Fruit fly (Drosophila melanogaster) whole organism, embryonic: ENCODE results near the gene mthl1.

Experiments used
- Ada2b ChIP-seq: fragments of 200-800 bp; sonication (Bioruptor generic); IDR thresholded peaks from 2 replicates; pipeline ENCODE4 v1.3.6; 2022; ENCODE audit warnings: missing biosample characterization, missing genetic modification characterization
- Blimp-1 ChIP-seq: fragments of 200-800 bp; sonication (Bioruptor generic); optimal IDR thresholded peaks from 3 replicates; lab custom pipeline; 2018; ENCODE audit warnings: missing biosample characterization, missing genetic modification characterization, mild to moderate bottlenecking, moderate library complexity, missing genetic modification reagents
- CG11398 ChIP-seq: fragments of 200-800 bp; sonication (Bioruptor generic); optimal IDR thresholded peaks from 2 replicates; lab custom pipeline; 2016; ENCODE audit warnings: missing biosample characterization, missing genetic modification characterization
- CG11695 ChIP-seq: fragments of 200-800 bp; sonication (Bioruptor generic); IDR thresholded peaks from 3 replicates; pipeline ENCODE4 v1.3.6; 2022; ENCODE audit warnings: missing biosample characterization, missing genetic modification characterization
- CG13123 ChIP-seq: fragments of 200-800 bp; sonication (Bioruptor generic); optimal IDR thresholded peaks from 2 replicates; lab custom pipeline; 2016; ENCODE audit warnings: missing biosample characterization, missing genetic modification characterization
- CG13287 ChIP-seq: fragments of 200-800 bp; sonication (Bioruptor generic); IDR thresholded peaks from 2 replicates; pipeline ENCODE4 v1.3.6; 2022; ENCODE audit warnings: missing biosample characterization, missing genetic modification characterization; ENCODE audit not compliant: partially characterized antibody
- CG14441 ChIP-seq: fragments of 200-800 bp; sonication (Bioruptor generic); IDR thresholded peaks from 2 replicates; pipeline ENCODE4 v1.3.6; 2022; ENCODE audit warnings: missing biosample characterization, missing genetic modification characterization
- CG1529 ChIP-seq: fragments of 200-800 bp; sonication (Bioruptor generic); optimal IDR thresholded peaks from 3 replicates; lab custom pipeline; 2018; ENCODE audit warnings: missing biosample characterization, missing genetic modification characterization
- CG1603 ChIP-seq: fragments of 200-800 bp; sonication (Bioruptor generic); optimal IDR thresholded peaks from 2 replicates; lab custom pipeline; 2019; ENCODE audit warnings: missing biosample characterization, mild to moderate bottlenecking, missing genetic modification characterization, moderate library complexity
- CG18262 ChIP-seq: fragments of 200-800 bp; optimal IDR thresholded peaks from 3 replicates; lab custom pipeline; 2019; ENCODE audit warnings: missing biosample characterization, mild to moderate bottlenecking, missing genetic modification characterization, moderate library complexity
- CG1832 ChIP-seq: fragments of 200-800 bp; sonication (Bioruptor generic); optimal IDR thresholded peaks from 2 replicates; lab custom pipeline; 2017; ENCODE audit warnings: missing biosample characterization, mild to moderate bottlenecking, missing genetic modification characterization, inconsistent platforms
- CG18599 ChIP-seq: fragments of 200-800 bp; sonication (Bioruptor generic); optimal IDR thresholded peaks from 3 replicates; lab custom pipeline; 2017; ENCODE audit warnings: missing biosample characterization, missing genetic modification characterization, mild to moderate bottlenecking, moderate library complexity, missing genetic modification reagents
- CG2875 ChIP-seq: fragments of 200-800 bp; sonication (Bioruptor generic); optimal IDR thresholded peaks from 2 replicates; lab custom pipeline; 2017; ENCODE audit warnings: missing biosample characterization, mild to moderate bottlenecking, missing genetic modification characterization, missing genetic modification reagents
- CG31365 ChIP-seq: fragments of 200-800 bp; sonication (Bioruptor generic); optimal IDR thresholded peaks from 2 replicates; lab custom pipeline; 2018; ENCODE audit warnings: missing biosample characterization, mild to moderate bottlenecking, missing genetic modification characterization
- CG32532 ChIP-seq: fragments of 200-800 bp; sonication (Bioruptor generic); IDR thresholded peaks from 2 replicates; pipeline ENCODE4 v1.3.6; 2022; ENCODE audit warnings: missing biosample characterization, missing genetic modification characterization
- CG4617 ChIP-seq: fragments of 200-800 bp; sonication (Bioruptor generic); optimal IDR thresholded peaks from 3 replicates; lab custom pipeline; 2016; ENCODE audit warnings: missing biosample characterization, missing genetic modification characterization, borderline replicate concordance
- CG6683 ChIP-seq: fragments of 200-800 bp; sonication (Bioruptor generic); optimal IDR thresholded peaks from 2 replicates; lab custom pipeline; 2017; ENCODE audit warnings: missing biosample characterization, mild to moderate bottlenecking, missing genetic modification characterization, missing genetic modification reagents
- D19B ChIP-seq: fragments of 200-800 bp; sonication (Bioruptor generic); optimal IDR thresholded peaks from 2 replicates; lab custom pipeline; 2017; ENCODE audit warnings: missing biosample characterization, mild to moderate bottlenecking, missing genetic modification characterization
- Dek ChIP-seq: fragments of 200-800 bp; sonication (Bioruptor generic); optimal IDR thresholded peaks from 3 replicates; lab custom pipeline; 2019; ENCODE audit warnings: missing biosample characterization, mild to moderate bottlenecking, missing genetic modification characterization, moderate library complexity
- ERR ChIP-seq: fragments of 200-800 bp; sonication (Bioruptor generic); optimal IDR thresholded peaks from 2 replicates; lab custom pipeline; 2016; ENCODE audit warnings: missing biosample characterization, missing genetic modification characterization
- HHEX ChIP-seq: fragments of 200-800 bp; sonication (Bioruptor generic); optimal IDR thresholded peaks from 3 replicates; lab custom pipeline; 2017; ENCODE audit warnings: missing biosample characterization, mild to moderate bottlenecking, missing genetic modification characterization, missing genetic modification reagents
- Hand ChIP-seq: fragments of 200-800 bp; sonication (Bioruptor generic); optimal IDR thresholded peaks from 2 replicates; lab custom pipeline; 2017; ENCODE audit warnings: mild to moderate bottlenecking, missing biosample characterization, missing genetic modification reagents, missing genetic modification characterization
- Hey ChIP-seq: fragments of 200-800 bp; sonication (Bioruptor generic); optimal IDR thresholded peaks from 3 replicates; lab custom pipeline; 2018; ENCODE audit warnings: missing biosample characterization, mild to moderate bottlenecking, missing genetic modification characterization
- Hmr ChIP-seq: fragments of 200-800 bp; sonication (Bioruptor generic); optimal IDR thresholded peaks from 3 replicates; lab custom pipeline; 2017; ENCODE audit warnings: mild to moderate bottlenecking, missing biosample characterization, missing genetic modification reagents, missing genetic modification characterization
- NK7.1 ChIP-seq: fragments of 200-800 bp; sonication (Bioruptor generic); optimal IDR thresholded peaks from 3 replicates; lab custom pipeline; 2016; ENCODE audit warnings: missing biosample characterization, missing genetic modification characterization
- Nf-YA ChIP-seq: fragments of 200-800 bp; sonication (Bioruptor generic); IDR thresholded peaks from 2 replicates; pipeline ENCODE4 v1.3.6; 2022; ENCODE audit warnings: missing biosample characterization, missing genetic modification characterization
- Optix ChIP-seq: fragments of 200-800 bp; sonication (Bioruptor generic); IDR thresholded peaks from 3 replicates; pipeline ENCODE4 v1.3.6; 2022; ENCODE audit warnings: missing biosample characterization, missing genetic modification characterization
- Ssrp ChIP-seq: fragments of 200-800 bp; sonication (Bioruptor generic); optimal IDR thresholded peaks from 2 replicates; lab custom pipeline; 2018; ENCODE audit warnings: missing biosample characterization, mild to moderate bottlenecking, missing genetic modification characterization, moderate library complexity
- Taf1 ChIP-seq: fragments of 200-800 bp; sonication (Bioruptor generic); IDR thresholded peaks from 2 replicates; pipeline ENCODE4 v1.3.6; 2022; ENCODE audit warnings: missing biosample characterization, missing genetic modification characterization
- Vsx1 ChIP-seq: fragments of 200-800 bp; sonication (Bioruptor generic); optimal IDR thresholded peaks from 2 replicates; lab custom pipeline; 2017; ENCODE audit warnings: missing biosample characterization, mild to moderate bottlenecking, missing genetic modification characterization, missing genetic modification reagents
- abd-A ChIP-seq: fragments of 200-800 bp; sonication (Bioruptor generic); optimal IDR thresholded peaks from 3 replicates; lab custom pipeline; 2019; ENCODE audit warnings: missing biosample characterization, mild to moderate bottlenecking, missing genetic modification characterization, moderate library complexity
- bbx ChIP-seq: fragments of 200-800 bp; sonication (Bioruptor generic); IDR thresholded peaks from 2 replicates; pipeline ENCODE4 v1.3.6; 2022; ENCODE audit warnings: missing biosample characterization, missing genetic modification characterization; ENCODE audit not compliant: partially characterized antibody
- bowl ChIP-seq: fragments of 200-800 bp; sonication (Bioruptor generic); IDR thresholded peaks from 2 replicates; pipeline ENCODE4 v1.3.6; 2022; ENCODE audit warnings: missing biosample characterization, missing genetic modification characterization
- br ChIP-seq: fragments of >200 bp; optimal IDR thresholded peaks from 2 replicates; lab custom pipeline; 2017
- chinmo ChIP-seq: fragments of 200-800 bp; sonication (Bioruptor generic); IDR thresholded peaks from 4 replicates; pipeline ENCODE4 v1.3.6; 2022; ENCODE audit warnings: missing biosample characterization, missing genetic modification characterization; ENCODE audit not compliant: partially characterized antibody
- emc ChIP-seq: fragments of 200-800 bp; sonication (Bioruptor generic); optimal IDR thresholded peaks from 2 replicates; lab custom pipeline; 2016; ENCODE audit warnings: missing biosample characterization, missing genetic modification characterization
- fru ChIP-seq: fragments of >200 bp; optimal IDR thresholded peaks from 2 replicates; lab custom pipeline; 2017
- gfzf ChIP-seq: fragments of 200-800 bp; sonication (Bioruptor generic); optimal IDR thresholded peaks from 2 replicates; lab custom pipeline; 2016; ENCODE audit warnings: missing biosample characterization, mild to moderate bottlenecking, missing genetic modification characterization, moderate library complexity
- gro ChIP-seq: fragments of 200-800 bp; sonication (Bioruptor generic); optimal IDR thresholded peaks from 2 replicates; lab custom pipeline; 2016; ENCODE audit warnings: missing biosample characterization, missing genetic modification characterization
- gsb-n ChIP-seq: fragments of 200-800 bp; sonication (Bioruptor generic); optimal IDR thresholded peaks from 3 replicates; lab custom pipeline; 2018; ENCODE audit warnings: missing biosample characterization, mild to moderate bottlenecking, missing genetic modification characterization
- nmo ChIP-seq: fragments of 200-800 bp; sonication (Bioruptor generic); optimal IDR thresholded peaks from 2 replicates; lab custom pipeline; 2018; ENCODE audit warnings: missing biosample characterization, mild to moderate bottlenecking, missing genetic modification characterization, moderate library complexity
- org-1 ChIP-seq: fragments of 200-800 bp; sonication (Bioruptor generic); optimal IDR thresholded peaks from 2 replicates; lab custom pipeline; 2017; ENCODE audit warnings: missing biosample characterization, missing genetic modification characterization
- pb ChIP-seq: fragments of 200-800 bp; sonication (Bioruptor generic); optimal IDR thresholded peaks from 3 replicates; lab custom pipeline; 2016; ENCODE audit warnings: missing biosample characterization, missing genetic modification characterization
- pfk ChIP-seq: fragments of 200-800 bp; sonication (Bioruptor generic); optimal IDR thresholded peaks from 2 replicates; lab custom pipeline; 2018; ENCODE audit warnings: missing biosample characterization, mild to moderate bottlenecking, missing genetic modification characterization, moderate library complexity
- pum ChIP-seq: fragments of 200-800 bp; sonication (Bioruptor generic); optimal IDR thresholded peaks from 2 replicates; lab custom pipeline; 2016; ENCODE audit warnings: missing biosample characterization, missing genetic modification characterization
- ro ChIP-seq: fragments of 200-800 bp; sonication (Bioruptor generic); IDR thresholded peaks from 2 replicates; pipeline ENCODE4 v1.3.6; 2022; ENCODE audit warnings: missing biosample characterization, missing genetic modification characterization
- sim ChIP-seq: fragments of 200-800 bp; sonication (Bioruptor generic); IDR thresholded peaks from 2 replicates; pipeline ENCODE4 v1.3.6; 2022; ENCODE audit warnings: missing biosample characterization, missing genetic modification characterization
- sqz ChIP-seq: fragments of 200-800 bp; sonication (Bioruptor generic); optimal IDR thresholded peaks from 3 replicates; lab custom pipeline; 2018; ENCODE audit warnings: missing biosample characterization, mild to moderate bottlenecking, missing genetic modification characterization
- ttk ChIP-seq: fragments of 200-800 bp; sonication (Bioruptor generic); IDR thresholded peaks from 2 replicates; pipeline ENCODE4 v2.1.2; 2022; ENCODE audit warnings: missing biosample characterization, missing genetic modification characterization

mthl1 gene

dm6 chrX:16640260-16641100, at the start of gene mthl1, which contains the start of gene SNRPG (continued):
- TF ChIP-seq sqz (GFP tag; lab: Kevin White, UChicago) (peak; percentile 96), NK7.1 (peak; percentile 58), CG11398 (GFP tag; lab: Kevin White, UChicago) (no peak), br (lab: Kevin White, UChicago) (no peak), CG2875 (GFP tag; lab: Kevin White, UChicago) (no peak), Hand (no peak), bowl (GFP tag; lab: Robert Waterston, UW) (peak; percentile 72; the same call in 1 of the 2 replicates), pfk (GFP tag; lab: Kevin White, UChicago) (peak; percentile 45), sim (GFP tag; lab: Robert Waterston, UW) (peak; percentile 60; the same call in 1 of the 2 replicates), gro (GFP tag; lab: Kevin White, UChicago) (no peak), Hmr (peak; percentile 82), Vsx1 (no peak), D19B (peak; percentile 70), CG31365 (peak; percentile 15), CG32532 (peak; percentile 96), CG4617 (GFP tag; lab: Kevin White, UChicago) (peak; percentile 34), CG6683 (no peak), pum (GFP tag; lab: Kevin White, UChicago) (peak; percentile 85), Dek (peak; percentile 82), CG1603 (tag; lab: Kevin White, UChicago) (peak; percentile 79), Ssrp (tag; lab: Kevin White, UChicago) (peak; percentile 79), emc (GFP tag; lab: Kevin White, UChicago) (peak; percentile 70), CG18599 (peak; percentile 70), HHEX (GFP tag; lab: Kevin White, UChicago) (peak; percentile 55), gfzf (GFP tag; lab: Kevin White, UChicago) (peak; percentile 72), chinmo (peak; percentile 72; the same call in 2 of the 4 replicates), CG1832 (GFP tag; lab: Kevin White, UChicago) (no peak), CG13123 (GFP tag; lab: Kevin White, UChicago) (peak; percentile 29), Blimp-1 (GFP tag; lab: Kevin White, UChicago) (peak; percentile 9), CG14441 (GFP tag; lab: Robert Waterston, UW) (peak; percentile 96), ttk (GFP tag; lab: Robert Waterston, UW) (peak; percentile 93), Taf1 (GFP tag; lab: Robert Waterston, UW) (peak; percentile 76), CG13287 (GFP tag; lab: Robert Waterston, UW) (peak; percentile 73), Ada2b (GFP tag; lab: Robert Waterston, UW) (peak; percentile 84), CG1529 (GFP tag; lab: Kevin White, UChicago) (peak; percentile 21), nmo (GFP tag; lab: Kevin White, UChicago) (peak; percentile 57), CG11695 (peak; percentile 79), org-1 (GFP tag; lab: Kevin White, UChicago) (peak; percentile 23), abd-A (tag; lab: Kevin White, UChicago) (no peak), bbx (GFP tag; lab: Robert Waterston, UW) (peak; percentile 64), fru (lab: Kevin White, UChicago) (no peak), Hey (tag; lab: Kevin White, UChicago) (no peak), CG18262 (tag; lab: Kevin White, UChicago) (peak; percentile 63), ro (peak; percentile 78), Nf-YA (peak; percentile 61; the same call in 1 of the 2 replicates), ERR (GFP tag; lab: Kevin White, UChicago) (no peak), gsb-n (tag; lab: Kevin White, UChicago) (peak; percentile 55), pb (GFP tag; lab: Kevin White, UChicago) (peak; percentile 49), Optix (GFP tag; lab: Robert Waterston, UW) (peak; percentile 89)
